Worm (Caenorhabditis elegans): ENCODE measurements around the gene Y38E10A.14.

Y38E10A.14 gene

DNA sequence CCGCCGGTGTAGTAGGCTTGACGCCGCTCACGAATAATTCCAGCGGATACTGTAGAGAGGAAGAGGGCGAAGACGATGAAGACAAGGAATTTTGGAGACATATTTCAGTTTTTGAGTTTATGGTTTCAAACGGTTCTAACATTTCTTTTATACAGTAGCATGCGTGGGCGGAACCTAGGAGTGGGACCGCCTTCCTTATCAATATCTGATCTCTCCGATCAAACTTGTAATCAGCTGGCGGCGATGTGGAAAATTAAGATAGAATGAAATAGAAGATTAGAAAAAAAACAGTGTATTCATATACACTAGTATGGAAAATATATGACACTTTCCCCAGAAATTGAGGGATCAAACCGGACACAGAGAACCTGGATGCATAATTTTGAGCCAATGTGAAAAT lies 5.0 kb downstream of the Y38E10A.14 start, which contains the start of gene nspe-2:
Gene nspe-2 (minus strand): TSS at position 101 of the 400 bp plus-strand sequence.
- no peak for TF ChIP-seq nhr-12 (tag; optimal IDR thresholded peaks at IDR 0.05)
- no peak for TF ChIP-seq fos-1 (tag; optimal IDR thresholded peaks at IDR 0.05)
- no peak for TF ChIP-seq grh-1 (GFP tag; IDR thresholded peaks at IDR 0.05)
- no peak for TF ChIP-seq ztf-11 (tag; optimal IDR thresholded peaks at IDR 0.05)

ce11 chrII:12617586-12617985 lies 6.7 kb downstream of the Y38E10A.14 start, which contains the start of gene nspe-3:
TSS of gene nspe-3 (plus strand) at chrII:12617886.
- TF ChIP-seq ztf-4 (tag; optimal IDR thresholded peaks at IDR 0.05): no peak
- no peak for TF ChIP-seq hlh-17 (GFP tag; optimal IDR thresholded peaks at IDR 0.05; ENCODE audit: borderline replicate concordance)
- no peak for TF ChIP-seq nhr-47 (tag; optimal IDR thresholded peaks at IDR 0.05)
- no peak for TF ChIP-seq nhr-77 (tag; optimal IDR thresholded peaks at IDR 0.05)
- TF ChIP-seq unc-62 (GFP tag; optimal IDR thresholded peaks at IDR 0.05): no peak
- no peak for TF ChIP-seq ceh-63 (GFP tag; optimal IDR thresholded peaks at IDR 0.05)
- no peak for TF ChIP-seq lin-35 (GFP tag; optimal IDR thresholded peaks at IDR 0.05)
- no peak for TF ChIP-seq nhr-85 (tag)
- TF ChIP-seq sup-37 (GFP tag; optimal IDR thresholded peaks at IDR 0.05): no peak
- TF ChIP-seq egl-13 (tag; optimal IDR thresholded peaks at IDR 0.05): no peak
- no peak for TF ChIP-seq ces-1 (GFP tag; optimal IDR thresholded peaks at IDR 0.05)
- TF ChIP-seq lin-14 (GFP tag; optimal IDR thresholded peaks at IDR 0.05): no peak
- TF ChIP-seq mep-1 (tag; optimal IDR thresholded peaks at IDR 0.05): no peak
- no peak for TF ChIP-seq unc-86 (tag; optimal IDR thresholded peaks at IDR 0.05)
- TF ChIP-seq elt-3 (tag; optimal IDR thresholded peaks at IDR 0.05): no peak
- no peak for TF ChIP-seq efl-3 (GFP tag; optimal IDR thresholded peaks at IDR 0.05)
- TF ChIP-seq nhr-20 (tag; optimal IDR thresholded peaks at IDR 0.05): no peak
- TF ChIP-seq ceh-90 (tag; optimal IDR thresholded peaks at IDR 0.05): no peak
- no peak for TF ChIP-seq ceh-82 (tag; optimal IDR thresholded peaks at IDR 0.05)
- TF ChIP-seq unc-30 (tag; optimal IDR thresholded peaks at IDR 0.05): no peak

DNA sequence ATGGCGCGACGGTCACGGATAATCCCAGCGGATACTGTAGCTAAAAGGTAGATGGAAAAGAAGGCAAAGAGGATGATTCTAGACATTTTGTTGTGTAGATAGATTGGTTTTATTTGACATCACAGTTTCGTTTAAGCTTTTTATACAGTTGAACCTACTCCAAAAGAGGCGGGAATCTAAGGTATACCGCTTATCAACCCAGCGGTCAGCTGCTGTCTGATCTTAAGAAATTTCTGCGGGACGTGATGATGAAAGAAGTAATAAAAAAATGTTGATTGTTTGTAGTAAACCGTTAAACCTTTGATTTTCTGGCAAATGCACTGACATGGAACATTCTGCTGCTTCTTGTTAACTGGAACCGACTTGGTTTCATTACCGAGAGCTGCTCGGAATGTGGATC lies 8.3 kb downstream of the Y38E10A.14 start, which contains the start of gene nspe-6:
Gene nspe-6 (minus strand): TSS at position 101 of the 400 bp plus-strand sequence.
- TF ChIP-seq zip-4 (GFP tag; optimal IDR thresholded peaks at IDR 0.05) (no peak), nhr-85 (tag) (peak; percentile 47)

ce11 chrII:12615413-12615812 lies 8.9 kb downstream of the Y38E10A.14 start:
- no peak for TF ChIP-seq efl-1 (optimal IDR thresholded peaks at IDR 0.05)
- TF ChIP-seq efl-1 (GFP tag; optimal IDR thresholded peaks at IDR 0.05 in 1 of 2): peak in 1 of 2 experiments; percentile 33
- TF ChIP-seq blmp-1 (tag; optimal IDR thresholded peaks at IDR 0.05): peak; percentile 50
- peak; percentile 21 for TF ChIP-seq tbx-2 (tag; optimal IDR thresholded peaks at IDR 0.05)
- peak; percentile 78 for TF ChIP-seq nhr-85 (tag)
- TF ChIP-seq nhr-47 (tag; optimal IDR thresholded peaks at IDR 0.05): peak; percentile 32
- no peak for TF ChIP-seq zip-4 (GFP tag; optimal IDR thresholded peaks at IDR 0.05)
- TF ChIP-seq mdl-1 (tag; optimal IDR thresholded peaks at IDR 0.05): peak in 1 of 2 experiments; percentile 42
- TF ChIP-seq nhr-19 (GFP tag; conservative IDR thresholded peaks at IDR 0.05): 0 out of 2 replicates have a peak, but pooled peaks have one; percentile 23
- TF ChIP-seq elt-3 (tag; optimal IDR thresholded peaks at IDR 0.05): peak in 5 of 6 experiments; percentile 2 to 88 (median 44)
- peak; percentile 80 for TF ChIP-seq nhr-20 (tag; optimal IDR thresholded peaks at IDR 0.05)
- TF ChIP-seq nhr-84 (tag; optimal IDR thresholded peaks at IDR 0.05): no peak
- TF ChIP-seq nhr-237 (tag; optimal IDR thresholded peaks at IDR 0.05): no peak
- peak; percentile 32 for TF ChIP-seq snu-23 (GFP tag; optimal IDR thresholded peaks at IDR 0.05)
- peak in 1 of 2 experiments; percentile 36 for TF ChIP-seq lin-35 (GFP tag; optimal IDR thresholded peaks at IDR 0.05)
- TF ChIP-seq nhr-90 (tag; optimal IDR thresholded peaks at IDR 0.05; ENCODE audit: poor library complexity): peak; percentile 31
- TF ChIP-seq lin-14 (GFP tag; optimal IDR thresholded peaks at IDR 0.05): peak; percentile 36

DNA sequence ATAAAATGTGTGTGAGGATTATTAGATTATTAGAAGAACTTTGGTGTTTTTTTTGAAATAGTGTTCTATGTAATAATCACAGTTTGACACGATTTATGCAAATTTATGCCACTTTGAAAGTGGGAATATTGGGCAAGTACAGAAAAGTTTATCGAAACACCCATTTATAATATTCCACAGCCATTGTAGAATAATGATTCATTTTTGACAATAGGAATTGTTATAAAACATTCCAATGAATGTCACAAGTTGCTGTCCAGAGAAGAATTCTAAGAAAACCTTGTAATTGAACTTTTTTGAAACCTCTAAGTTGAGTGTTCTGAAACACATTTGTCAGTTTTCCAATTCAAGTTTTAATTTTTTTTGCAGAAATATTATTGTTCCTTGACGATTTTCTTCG lies 12.1 kb downstream of the Y38E10A.14 start, which contains the start of gene nspe-4:
Gene nspe-4 (plus strand): TSS at position 301 of the 400 bp plus-strand sequence.
- TF ChIP-seq dpl-1 (GFP tag; optimal IDR thresholded peaks at IDR 0.05) (no peak), unc-62 (GFP tag; optimal IDR thresholded peaks at IDR 0.05) (no peak), isw-1 (GFP tag; IDR thresholded peaks at IDR 0.05) (no peak), efl-3 (GFP tag; optimal IDR thresholded peaks at IDR 0.05) (no peak), aha-1 (tag; optimal IDR thresholded peaks at IDR 0.05) (no peak), pax-3 (tag; optimal IDR thresholded peaks at IDR 0.05) (no peak), nhr-77 (tag; optimal IDR thresholded peaks at IDR 0.05) (no peak), unc-30 (tag; optimal IDR thresholded peaks at IDR 0.05) (no peak), fos-1 (tag; optimal IDR thresholded peaks at IDR 0.05) (no peak), aly-2 (tag; optimal IDR thresholded peaks at IDR 0.05) (no peak), fkh-10 (GFP tag; optimal IDR thresholded peaks at IDR 0.05) (no peak), skn-1 (tag; optimal IDR thresholded peaks at IDR 0.05) (no peak), ets-5 (GFP tag; IDR thresholded peaks at IDR 0.05) (no peak), unc-86 (tag; optimal IDR thresholded peaks at IDR 0.05) (no peak), ceh-8 (GFP tag; optimal IDR thresholded peaks at IDR 0.05) (no peak), elt-3 (tag; optimal IDR thresholded peaks at IDR 0.05) (no peak)

Measured in whole organism, L1 larva.